Fruit fly (Drosophila melanogaster) whole organism, embryonic: ENCODE data around the gene Sirt6.

Source experiments
- Bgb ChIP-seq: fragments of 200-800 bp; sonication (Bioruptor generic); IDR thresholded peaks from 2 replicates; pipeline ENCODE4 v1.3.6; 2022; ENCODE audit warnings: missing biosample characterization, missing genetic modification characterization; ENCODE audit not compliant: partially characterized antibody
- CG10321 ChIP-seq: fragments of 200-800 bp; sonication (Bioruptor generic); IDR thresholded peaks from 2 replicates; pipeline ENCODE4 v1.3.6; 2022; ENCODE audit warnings: missing biosample characterization, missing genetic modification characterization
- CG10543 ChIP-seq: fragments of 200-800 bp; sonication (Bioruptor generic); optimal IDR thresholded peaks from 3 replicates; lab custom pipeline; 2017; ENCODE audit warnings: missing biosample characterization, mild to moderate bottlenecking, missing genetic modification characterization, moderate library complexity
- CG10565 ChIP-seq: fragments of 200-800 bp; sonication (Bioruptor generic); optimal IDR thresholded peaks from 3 replicates; lab custom pipeline; 2016; ENCODE audit warnings: missing biosample characterization, mild to moderate bottlenecking, missing genetic modification characterization
- CG10654 ChIP-seq: fragments of 200-800 bp; sonication (Bioruptor generic); optimal IDR thresholded peaks from 2 replicates; lab custom pipeline; 2016; ENCODE audit warnings: missing biosample characterization, missing genetic modification characterization
- CG10959 ChIP-seq: fragments of 200-800 bp; sonication (Bioruptor generic); IDR thresholded peaks from 2 replicates; pipeline ENCODE4 v1.3.6; 2022; ENCODE audit warnings: missing biosample characterization, missing genetic modification characterization
- CG12104 ChIP-seq: fragments of 200-800 bp; sonication (Bioruptor generic); optimal IDR thresholded peaks from 3 replicates; lab custom pipeline; 2016; ENCODE audit warnings: missing biosample characterization, missing genetic modification characterization
- CG13296 ChIP-seq: fragments of 200-800 bp; sonication (Bioruptor generic); optimal IDR thresholded peaks from 3 replicates; lab custom pipeline; 2018; ENCODE audit warnings: missing biosample characterization, mild to moderate bottlenecking, missing genetic modification characterization
- CG13894 ChIP-seq: fragments of 200-800 bp; sonication (Bioruptor generic); optimal IDR thresholded peaks from 3 replicates; lab custom pipeline; 2018; ENCODE audit warnings: missing biosample characterization, mild to moderate bottlenecking, missing genetic modification characterization, moderate library complexity
- CG16779 ChIP-seq: fragments of 200-800 bp; sonication (Bioruptor generic); IDR thresholded peaks from 2 replicates; pipeline ENCODE4 v1.3.6; 2022; ENCODE audit warnings: missing biosample characterization, missing genetic modification characterization
- CG1832 ChIP-seq: fragments of 200-800 bp; sonication (Bioruptor generic); optimal IDR thresholded peaks from 2 replicates; lab custom pipeline; 2017; ENCODE audit warnings: missing biosample characterization, mild to moderate bottlenecking, missing genetic modification characterization, inconsistent platforms
- CG18619 ChIP-seq: fragments of 200-800 bp; sonication (Bioruptor generic); optimal IDR thresholded peaks from 3 replicates; lab custom pipeline; 2017; ENCODE audit warnings: missing biosample characterization, mild to moderate bottlenecking, missing genetic modification characterization
- CG2199 ChIP-seq: fragments of 200-800 bp; sonication (Bioruptor generic); IDR thresholded peaks from 3 replicates; pipeline ENCODE4 v1.3.6; 2022; ENCODE audit warnings: missing biosample characterization, missing genetic modification characterization
- CG30403 ChIP-seq: fragments of 200-800 bp; sonication (Bioruptor generic); optimal IDR thresholded peaks from 3 replicates; lab custom pipeline; 2016; ENCODE audit warnings: missing biosample characterization, missing genetic modification characterization
- CG32532 ChIP-seq: fragments of 200-800 bp; sonication (Bioruptor generic); IDR thresholded peaks from 2 replicates; pipeline ENCODE4 v1.3.6; 2022; ENCODE audit warnings: missing biosample characterization, missing genetic modification characterization
- CG32772 ChIP-seq: fragments of 200-800 bp; sonication (Bioruptor generic); IDR thresholded peaks from 2 replicates; pipeline ENCODE4 v1.3.6; 2022; ENCODE audit warnings: missing biosample characterization, missing genetic modification characterization
- CG3838 ChIP-seq: fragments of 200-800 bp; sonication (Bioruptor generic); optimal IDR thresholded peaks from 3 replicates; lab custom pipeline; 2016; ENCODE audit warnings: missing biosample characterization, missing genetic modification characterization
- CG3995 ChIP-seq: fragments of 200-800 bp; sonication (Bioruptor generic); optimal IDR thresholded peaks from 3 replicates; lab custom pipeline; 2016; ENCODE audit warnings: missing biosample characterization, missing genetic modification characterization
- CG42726 ChIP-seq: fragments of 200-800 bp; sonication (Bioruptor generic); IDR thresholded peaks from 2 replicates; pipeline ENCODE4 v1.3.6; 2022; ENCODE audit warnings: missing biosample characterization, missing genetic modification characterization; ENCODE audit not compliant: partially characterized antibody
- CG6689 ChIP-seq: fragments of 200-800 bp; sonication (Bioruptor generic); IDR thresholded peaks from 2 replicates; pipeline ENCODE4 v1.3.6; 2022; ENCODE audit warnings: missing biosample characterization, missing genetic modification characterization
- Dbx ChIP-seq: fragments of 200-800 bp; sonication (Bioruptor generic); IDR thresholded peaks from 3 replicates; pipeline ENCODE4 v1.3.6; 2022; ENCODE audit warnings: missing biosample characterization, missing genetic modification characterization
- Dp ChIP-seq: fragments of 200-800 bp; sonication (Bioruptor generic); optimal IDR thresholded peaks from 2 replicates; lab custom pipeline; 2018; ENCODE audit warnings: missing biosample characterization, mild to moderate bottlenecking, missing genetic modification characterization, moderate library complexity
- Ets65A ChIP-seq: fragments of 200-800 bp; sonication (Bioruptor generic); peaks from one replicate; lab custom pipeline; 2016; ENCODE audit warnings: missing biosample characterization, missing genetic modification characterization
- HLH4C ChIP-seq: fragments of 200-800 bp; sonication (Bioruptor generic); IDR thresholded peaks from 3 replicates; pipeline ENCODE4 v1.3.6; 2022; ENCODE audit warnings: missing biosample characterization, missing genetic modification characterization; ENCODE audit not compliant: partially characterized antibody
- HLH54F ChIP-seq: fragments of 200-800 bp; sonication (Bioruptor generic); optimal IDR thresholded peaks from 3 replicates; lab custom pipeline; 2016; ENCODE audit warnings: missing biosample characterization, missing genetic modification characterization
- Hand ChIP-seq: fragments of 200-800 bp; sonication (Bioruptor generic); optimal IDR thresholded peaks from 2 replicates; lab custom pipeline; 2017; ENCODE audit warnings: mild to moderate bottlenecking, missing biosample characterization, missing genetic modification reagents, missing genetic modification characterization
- Jarid2 ChIP-seq: fragments of 200-800 bp; sonication (Bioruptor generic); optimal IDR thresholded peaks from 3 replicates; lab custom pipeline; 2017; ENCODE audit warnings: mild to moderate bottlenecking, missing biosample characterization, missing genetic modification reagents, missing genetic modification characterization
- Lpt ChIP-seq: fragments of >200 bp; optimal IDR thresholded peaks from 2 replicates; lab custom pipeline; 2018; ENCODE audit warnings: missing biosample characterization, missing genetic modification characterization
- NC2β ChIP-seq: fragments of 200-800 bp; sonication (Bioruptor generic); optimal IDR thresholded peaks from 2 replicates; lab custom pipeline; 2016; ENCODE audit warnings: missing biosample characterization, missing genetic modification characterization
- NFAT ChIP-seq: fragments of 200-800 bp; sonication (Bioruptor generic); IDR thresholded peaks from 2 replicates; pipeline ENCODE4 v1.3.6; 2022; ENCODE audit warnings: missing biosample characterization, missing genetic modification characterization
- PHDP ChIP-seq: fragments of 200-800 bp; sonication (Bioruptor generic); optimal IDR thresholded peaks from 3 replicates; lab custom pipeline; 2018; ENCODE audit warnings: missing biosample characterization, mild to moderate bottlenecking, missing genetic modification characterization, moderate library complexity
- Sry-β ChIP-seq: fragments of 200-800 bp; sonication (Bioruptor generic); optimal IDR thresholded peaks from 2 replicates; lab custom pipeline; 2018; ENCODE audit warnings: missing biosample characterization, mild to moderate bottlenecking, missing genetic modification characterization, moderate library complexity
- abd-A ChIP-seq: fragments of 200-800 bp; sonication (Bioruptor generic); optimal IDR thresholded peaks from 3 replicates; lab custom pipeline; 2019; ENCODE audit warnings: missing biosample characterization, mild to moderate bottlenecking, missing genetic modification characterization, moderate library complexity
- amos ChIP-seq: fragments of 200-800 bp; sonication (Bioruptor generic); IDR thresholded peaks from 2 replicates; pipeline ENCODE4 v1.3.6; 2022; ENCODE audit warnings: missing biosample characterization, missing genetic modification characterization; ENCODE audit not compliant: partially characterized antibody
- caup ChIP-seq: fragments of 200-800 bp; sonication (Bioruptor generic); optimal IDR thresholded peaks from 3 replicates; lab custom pipeline; 2017; ENCODE audit warnings: missing biosample characterization, mild to moderate bottlenecking, missing genetic modification characterization, moderate library complexity; ENCODE audit not compliant: severe bottlenecking
- cg ChIP-seq: fragments of 200-800 bp; sonication (Bioruptor generic); optimal IDR thresholded peaks from 3 replicates; lab custom pipeline; 2019; ENCODE audit warnings: missing biosample characterization, mild to moderate bottlenecking, missing genetic modification characterization, moderate library complexity
- chinmo ChIP-seq: fragments of 200-800 bp; sonication (Bioruptor generic); IDR thresholded peaks from 4 replicates; pipeline ENCODE4 v1.3.6; 2022; ENCODE audit warnings: missing biosample characterization, missing genetic modification characterization; ENCODE audit not compliant: partially characterized antibody
- ems ChIP-seq: fragments of 200-800 bp; sonication (Bioruptor generic); optimal IDR thresholded peaks from 3 replicates; lab custom pipeline; 2016; ENCODE audit warnings: missing biosample characterization, missing genetic modification characterization
- ewg ChIP-seq: fragments of 200-800 bp; sonication (Bioruptor generic); optimal IDR thresholded peaks from 3 replicates; lab custom pipeline; 2017; ENCODE audit warnings: mild to moderate bottlenecking, missing biosample characterization, missing genetic modification reagents, missing genetic modification characterization
- her ChIP-seq: fragments of 200-800 bp; sonication (Bioruptor generic); optimal IDR thresholded peaks from 2 replicates; lab custom pipeline; 2016; ENCODE audit warnings: missing biosample characterization, missing genetic modification characterization
- mam ChIP-seq: fragments of 200-800 bp; sonication (Bioruptor generic); optimal IDR thresholded peaks from 3 replicates; lab custom pipeline; 2016; ENCODE audit warnings: missing biosample characterization, missing genetic modification characterization
- nerfin-1 ChIP-seq: fragments of 200-800 bp; sonication (Bioruptor generic); optimal IDR thresholded peaks from 3 replicates; lab custom pipeline; 2019; ENCODE audit warnings: missing biosample characterization, mild to moderate bottlenecking, missing genetic modification characterization, moderate library complexity
- pzg ChIP-seq: fragments of 200-800 bp; sonication (Bioruptor generic); optimal IDR thresholded peaks from 3 replicates; lab custom pipeline; 2018; ENCODE audit warnings: missing biosample characterization, mild to moderate bottlenecking, missing genetic modification characterization, moderate library complexity
- sc ChIP-seq, 3 experiments: fragments of >200 bp in 2 of 3; fragments of 200-800 bp in 1 of 3; sonication (Bioruptor generic) in 1 of 3; optimal IDR thresholded peaks; 2 replicates in 2 of 3; 3 replicates in 1 of 3; lab custom pipeline; 2017; ENCODE audit warnings: mild to moderate bottlenecking in 1 of 3, missing biosample characterization in 1 of 3, missing genetic modification characterization in 1 of 3, missing genetic modification reagents in 1 of 3
- sens ChIP-seq: fragments of 200-800 bp; sonication (Bioruptor generic); peaks from one replicate; lab custom pipeline; 2016; ENCODE audit warnings: missing biosample characterization, missing genetic modification characterization
- slbo ChIP-seq: fragments of 200-800 bp; sonication (Bioruptor generic); IDR thresholded peaks from 2 replicates; pipeline ENCODE4 v1.3.6; 2022; ENCODE audit warnings: missing biosample characterization, missing genetic modification characterization
- so ChIP-seq: fragments of 200-800 bp; sonication (Bioruptor generic); IDR thresholded peaks from 3 replicates; pipeline ENCODE4 v1.3.6; 2022; ENCODE audit warnings: missing biosample characterization, missing genetic modification characterization
- zf30C ChIP-seq: fragments of 200-800 bp; sonication (Bioruptor generic); optimal IDR thresholded peaks from 3 replicates; lab custom pipeline; 2018; ENCODE audit warnings: missing biosample characterization, mild to moderate bottlenecking, missing genetic modification characterization

The Sirt6 gene

dm6 chr3R:10226132-10227023 lies 35.3 kb downstream of the Sirt6 start (continued):
- TF ChIP-seq cg (GFP tag; lab: Kevin White, UChicago) = peak; percentile 62
- no peak for TF ChIP-seq caup (GFP tag; lab: Kevin White, UChicago)
- TF ChIP-seq CG32532 = 0 out of 2 replicates have a peak, but pooled peaks have one; percentile 14
- TF ChIP-seq CG1832 = no peak
- TF ChIP-seq Jarid2 (GFP tag; lab: Kevin White, UChicago) = peak; percentile 40
- peak; percentile 73 for TF ChIP-seq CG16779 (GFP tag; lab: Robert Waterston, UW)
- no peak for TF ChIP-seq CG30403 (GFP tag; lab: Kevin White, UChicago)
- no peak for TF ChIP-seq sc (optimal IDR thresholded peaks at IDR 0.05; lab: Kevin White, UChicago)
- no peak for TF ChIP-seq sc (GFP tag; optimal IDR thresholded peaks at IDR 0.05; lab: Kevin White, UChicago)
- TF ChIP-seq CG10321 (GFP tag; lab: Robert Waterston, UW) = no peak
- TF ChIP-seq Ets65A (GFP tag; lab: Kevin White, UChicago) = peak; percentile 90
- TF ChIP-seq nerfin-1 (tag; lab: Kevin White, UChicago) = peak; percentile 49
- TF ChIP-seq Sry-β (GFP tag; lab: Kevin White, UChicago) = no peak
- no peak for TF ChIP-seq CG10565 (GFP tag; lab: Kevin White, UChicago)
- 0 out of 2 replicates have a peak, but pooled peaks have one; percentile 11 for TF ChIP-seq NFAT (GFP tag; lab: Robert Waterston, UW)
- peak; percentile 40; the same call in 1 of the 3 replicates for TF ChIP-seq Dbx (GFP tag; lab: Robert Waterston, UW)
- TF ChIP-seq CG13296 (GFP tag; lab: Kevin White, UChicago) = no peak
- TF ChIP-seq CG3838 (GFP tag; lab: Kevin White, UChicago) = no peak
- peak; percentile 17 for TF ChIP-seq CG10543 (GFP tag; lab: Kevin White, UChicago)
- 0 out of 4 replicates have a peak, but pooled peaks have one; percentile 62 for TF ChIP-seq chinmo (GFP tag; lab: Robert Waterston, UW)
- no peak for TF ChIP-seq CG12104
- peak; percentile 38; the same call in 1 of the 2 replicates for TF ChIP-seq Bgb (GFP tag; lab: Robert Waterston, UW)
- peak; percentile 33 for TF ChIP-seq zf30C (GFP tag; lab: Kevin White, UChicago)
- no peak for TF ChIP-seq mam (GFP tag; lab: Kevin White, UChicago)
- TF ChIP-seq CG13894 (tag; lab: Kevin White, UChicago) = peak; percentile 18
- TF ChIP-seq CG18619 (GFP tag; lab: Kevin White, UChicago) = no peak
- TF ChIP-seq slbo (GFP tag; lab: Robert Waterston, UW) = peak; percentile 6; the same call in 1 of the 2 replicates
- TF ChIP-seq sens (GFP tag; lab: Kevin White, UChicago) = peak; percentile 25
- TF ChIP-seq abd-A = peak; percentile 70
- TF ChIP-seq CG42726 (GFP tag; lab: Robert Waterston, UW) = 0 out of 2 replicates have a peak, but pooled peaks have one; percentile 17
- peak; percentile 4 for TF ChIP-seq pzg (GFP tag; lab: Kevin White, UChicago)
- peak; percentile 98 for TF ChIP-seq ewg (GFP tag; lab: Kevin White, UChicago)

dm6 chr3R:10225390-10225789 lies 36.3 kb downstream of the Sirt6 start, which contains the start of gene CG42795:
Gene CG42795 (plus strand): TSS chr3R:10225690.
- TF ChIP-seq HLH54F (GFP tag; lab: Kevin White, UChicago) = no peak
- TF ChIP-seq her = no peak
- no peak for TF ChIP-seq NC2β (GFP tag; lab: Kevin White, UChicago)
- no peak for TF ChIP-seq Dp (GFP tag; lab: Kevin White, UChicago)
- TF ChIP-seq CG10959 (GFP tag; lab: Robert Waterston, UW) = no peak
- no peak for TF ChIP-seq CG6689 (GFP tag; lab: Robert Waterston, UW)
- no peak for TF ChIP-seq CG10654 (GFP tag; lab: Kevin White, UChicago)
- no peak for TF ChIP-seq Jarid2 (GFP tag; lab: Kevin White, UChicago)
- TF ChIP-seq Lpt = no peak
- no peak for TF ChIP-seq CG2199 (GFP tag; lab: Robert Waterston, UW)
- TF ChIP-seq HLH4C = no peak
- TF ChIP-seq CG32772 = no peak
- TF ChIP-seq so (GFP tag; lab: Robert Waterston, UW) = no peak
- no peak for TF ChIP-seq PHDP (tag; lab: Kevin White, UChicago)
- no peak for TF ChIP-seq ems (GFP tag; lab: Kevin White, UChicago)
- TF ChIP-seq CG3995 (GFP tag; lab: Kevin White, UChicago) = no peak
- no peak for TF ChIP-seq amos (GFP tag; lab: Robert Waterston, UW)
- TF ChIP-seq Hand (GFP tag; lab: Kevin White, UChicago) = no peak
